Worm (Caenorhabditis elegans): ENCODE results near the gene W01C8.1.
A peak's percentile ranks its signal among the peaks of the same experiment; 100 is the strongest.

Gene W01C8.1

DNA sequence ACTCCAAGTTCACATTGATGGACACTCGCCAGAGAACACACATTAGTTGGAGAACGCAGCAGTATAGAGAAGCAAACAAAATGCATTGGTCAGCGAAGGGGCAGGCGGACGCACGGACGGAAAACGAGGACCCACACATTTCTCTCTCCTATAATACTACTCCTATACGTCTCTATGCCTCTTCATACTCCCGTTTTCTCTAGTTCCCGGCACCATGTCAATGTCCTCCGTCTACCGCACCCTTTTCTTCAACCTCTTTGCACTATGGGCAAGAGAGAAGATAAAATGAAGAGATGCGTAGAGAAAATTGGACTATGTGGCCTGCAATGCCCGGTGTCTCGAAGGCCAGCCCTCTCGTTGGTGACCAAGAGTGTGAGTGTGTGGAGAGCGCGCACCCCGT is 6.1 kb upstream of the W01C8.1 start, which contains the start of gene set-20:
Gene set-20 (minus strand): TSS at position 94 of the 400 bp plus-strand sequence.
- peak; percentile 9 for TF ChIP-seq lin-15B (tag; optimal IDR thresholded peaks at IDR 0.05)
- TF ChIP-seq nhr-43 (tag; optimal IDR thresholded peaks at IDR 0.05; ENCODE audit: poor library complexity, severe bottlenecking), result peak; percentile 12
- TF ChIP-seq pha-4 (tag; optimal IDR thresholded peaks at IDR 0.05), result peak; percentile 34
- peak; percentile 71 for TF ChIP-seq fos-1 (tag; optimal IDR thresholded peaks at IDR 0.05)
- peak; percentile 20 for TF ChIP-seq jun-1 (tag; optimal IDR thresholded peaks at IDR 0.05)
- TF ChIP-seq nfya-1 (tag; optimal IDR thresholded peaks at IDR 0.05; ENCODE audit: insufficient read depth), result peak; percentile 69
- TF ChIP-seq nhr-76 (tag; optimal IDR thresholded peaks at IDR 0.05), result no peak
- TF ChIP-seq ceh-28 (tag; optimal IDR thresholded peaks at IDR 0.05), result no peak
- peak; percentile 59 for TF ChIP-seq nhr-23 (tag; optimal IDR thresholded peaks at IDR 0.05)
- TF ChIP-seq hmg-11 (tag; optimal IDR thresholded peaks at IDR 0.05), result peak; percentile 93
- TF ChIP-seq snpc-4 (tag; optimal IDR thresholded peaks at IDR 0.05), result peak; percentile 59
- peak; percentile 72 for TF ChIP-seq nhr-25 (tag; optimal IDR thresholded peaks at IDR 0.05)
- TF ChIP-seq lin-39 (tag; optimal IDR thresholded peaks at IDR 0.05), result peak; percentile 80
- TF ChIP-seq daf-12 (tag; optimal IDR thresholded peaks at IDR 0.05), result no peak

- TF ChIP-seq daf-12 (tag; optimal IDR thresholded peaks at IDR 0.05) (no peak), ztf-11 (tag; optimal IDR thresholded peaks at IDR 0.05) (no peak), R02D3.7 (tag; optimal IDR thresholded peaks at IDR 0.05) (no peak)
Measured at ce11 chrX:5689077-5689476, 3.1 kb upstream of the W01C8.1 start.

DNA sequence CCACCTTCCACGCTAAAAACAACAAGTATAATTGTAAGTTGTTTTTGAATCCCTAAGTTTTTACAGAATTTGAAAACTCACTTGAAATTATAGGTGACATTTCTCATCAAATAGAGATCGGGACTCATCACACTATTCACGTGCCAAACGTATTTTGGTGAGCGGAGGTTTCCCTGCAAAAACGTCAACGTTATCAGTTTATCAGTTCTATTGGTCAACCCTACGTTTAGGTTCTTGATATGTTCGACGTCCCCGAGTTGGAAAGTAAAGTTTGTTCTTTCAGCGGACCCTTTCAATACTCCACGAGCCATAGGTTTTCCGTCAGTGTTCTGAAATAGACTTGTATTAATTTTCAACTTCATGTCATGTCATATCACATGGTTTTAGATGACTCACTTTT is 3.2 kb downstream of the W01C8.1 start:
- TF ChIP-seq unc-62 (GFP tag; optimal IDR thresholded peaks at IDR 0.05), result no peak
- peak; percentile 44 for TF ChIP-seq elt-2 (tag; optimal IDR thresholded peaks at IDR 0.05)
- TF ChIP-seq unc-39 (tag; optimal IDR thresholded peaks at IDR 0.05), result no peak
- no peak for TF ChIP-seq eor-1 (tag; optimal IDR thresholded peaks at IDR 0.05)
- TF ChIP-seq nhr-23 (tag; optimal IDR thresholded peaks at IDR 0.05), result peak; percentile 5
- TF ChIP-seq pqm-1 (tag; optimal IDR thresholded peaks at IDR 0.05), result peak; percentile 23
- TF ChIP-seq nhr-237 (tag; optimal IDR thresholded peaks at IDR 0.05), result no peak

DNA sequence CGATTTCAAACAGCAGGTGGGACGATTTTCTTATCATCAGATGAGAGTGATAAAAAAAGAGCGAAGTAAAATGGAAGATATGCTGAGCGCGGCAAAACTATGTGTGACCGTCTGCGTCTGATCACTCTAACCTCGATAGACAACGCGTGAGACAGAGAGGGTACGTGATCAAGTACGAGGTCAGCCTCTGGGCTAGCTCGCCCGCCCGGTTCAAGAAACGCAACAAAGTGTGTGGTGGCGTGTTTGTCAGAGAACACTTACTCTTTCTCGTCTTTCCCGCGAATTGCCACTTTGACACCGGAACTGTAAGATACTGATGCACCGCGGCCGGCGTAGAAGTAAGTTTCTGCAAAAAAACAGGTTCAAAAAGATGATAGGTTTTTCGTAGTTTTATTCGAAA is 4.0 kb downstream of the W01C8.1 start:
- TF ChIP-seq elt-1 (tag; optimal IDR thresholded peaks at IDR 0.05), result no peak
- TF ChIP-seq pqm-1 (tag; optimal IDR thresholded peaks at IDR 0.05), result peak; percentile 60
- TF ChIP-seq unc-62 (GFP tag; optimal IDR thresholded peaks at IDR 0.05), result peak; percentile 23
- TF ChIP-seq nhr-43 (tag; optimal IDR thresholded peaks at IDR 0.05; ENCODE audit: poor library complexity, severe bottlenecking), result peak; percentile 48
- TF ChIP-seq nhr-67 (tag; optimal IDR thresholded peaks at IDR 0.05), result no peak
- peak; percentile 13 for TF ChIP-seq nfya-1 (tag; optimal IDR thresholded peaks at IDR 0.05; ENCODE audit: insufficient read depth)
- TF ChIP-seq ceh-16 (tag; optimal IDR thresholded peaks at IDR 0.05), result no peak
- TF ChIP-seq ceh-28 (tag; optimal IDR thresholded peaks at IDR 0.05), result peak; percentile 35
- TF ChIP-seq eor-1 (tag; optimal IDR thresholded peaks at IDR 0.05), result no peak
- TF ChIP-seq nhr-25 (tag; optimal IDR thresholded peaks at IDR 0.05), result peak; percentile 45
- TF ChIP-seq egl-27 (tag; optimal IDR thresholded peaks at IDR 0.05), result peak; percentile 18
- no peak for TF ChIP-seq aly-2 (tag; optimal IDR thresholded peaks at IDR 0.05)
- peak; percentile 28 for TF ChIP-seq lin-39 (tag; optimal IDR thresholded peaks at IDR 0.05)
- peak; percentile 89 for TF ChIP-seq elt-2 (tag; optimal IDR thresholded peaks at IDR 0.05)
- TF ChIP-seq pha-4 (tag; optimal IDR thresholded peaks at IDR 0.05), result peak; percentile 49
- TF ChIP-seq ZK546.5 (tag; optimal IDR thresholded peaks at IDR 0.05), result no peak
- TF ChIP-seq nhr-23 (tag; optimal IDR thresholded peaks at IDR 0.05), result peak; percentile 67
- no peak for TF ChIP-seq ceh-82 (tag; optimal IDR thresholded peaks at IDR 0.05)
- no peak for TF ChIP-seq snpc-4 (tag; optimal IDR thresholded peaks at IDR 0.05)
- peak; percentile 66 for TF ChIP-seq mdl-1 (tag; optimal IDR thresholded peaks at IDR 0.05)
- peak; percentile 80 for TF ChIP-seq jun-1 (tag; optimal IDR thresholded peaks at IDR 0.05)
- TF ChIP-seq lsy-12 (tag; optimal IDR thresholded peaks at IDR 0.05), result no peak
- no peak for TF ChIP-seq fkh-10 (GFP tag; optimal IDR thresholded peaks at IDR 0.05)
- TF ChIP-seq egl-5 (tag; optimal IDR thresholded peaks at IDR 0.05), result no peak

DNA sequence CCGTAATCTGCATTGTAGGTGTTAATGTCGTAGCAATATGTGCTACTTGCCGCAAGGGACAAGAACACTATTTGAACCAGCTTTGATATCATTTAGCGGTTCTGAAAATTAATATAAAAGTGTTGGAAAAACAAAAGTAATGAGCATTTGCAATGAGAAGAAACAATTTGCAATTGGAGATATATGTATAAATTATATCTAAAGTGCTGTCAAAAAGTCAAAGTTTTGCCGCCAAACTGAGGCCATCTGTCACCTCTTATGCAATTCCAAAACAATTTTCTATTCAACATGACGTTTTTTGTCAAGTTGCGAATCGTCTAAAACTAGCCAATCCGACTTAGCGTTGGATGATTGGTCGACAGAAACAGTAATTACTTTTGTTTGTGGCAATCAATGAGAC is 5.0 kb downstream of the W01C8.1 start, which contains the start of gene W01C8.5:
Gene W01C8.5 (minus strand): TSS at position 101 of the 400 bp plus-strand sequence.
- TF ChIP-seq daf-12 (tag; optimal IDR thresholded peaks at IDR 0.05) (no peak), unc-62 (GFP tag; optimal IDR thresholded peaks at IDR 0.05) (no peak), elt-1 (tag; optimal IDR thresholded peaks at IDR 0.05) (no peak), ZK546.5 (tag; optimal IDR thresholded peaks at IDR 0.05) (no peak), elt-2 (tag; optimal IDR thresholded peaks at IDR 0.05) (no peak), eor-1 (tag; optimal IDR thresholded peaks at IDR 0.05) (no peak), unc-39 (tag; optimal IDR thresholded peaks at IDR 0.05) (no peak), mml-1 (tag; optimal IDR thresholded peaks at IDR 0.05) (no peak), nhr-77 (tag; optimal IDR thresholded peaks at IDR 0.05) (no peak), fkh-10 (GFP tag; optimal IDR thresholded peaks at IDR 0.05) (no peak), zag-1 (tag; optimal IDR thresholded peaks at IDR 0.05) (no peak), egl-5 (tag; optimal IDR thresholded peaks at IDR 0.05) (no peak), hmg-11 (tag; optimal IDR thresholded peaks at IDR 0.05) (no peak), elt-3 (tag; optimal IDR thresholded peaks at IDR 0.05) (no peak)
